Fruit fly (Drosophila melanogaster) whole organism, pupa: ENCODE data around the gene Ipk2.

Source experiments
- CG10348 ChIP-seq: fragments of 200-800 bp; sonication (Bioruptor generic); IDR thresholded peaks from 2 replicates; pipeline ENCODE4 v1.3.6; 2022; ENCODE audit warnings: missing biosample characterization, missing genetic modification characterization
- CG17806 ChIP-seq: fragments of 200-800 bp; sonication (Bioruptor generic); optimal IDR thresholded peaks from 2 replicates; lab custom pipeline; 2018; ENCODE audit warnings: missing biosample characterization, mild to moderate bottlenecking, missing genetic modification characterization, moderate library complexity
- CG4496 ChIP-seq: fragments of 200-800 bp; sonication (Bioruptor generic); IDR thresholded peaks from 3 replicates; pipeline ENCODE4 v1.3.6; 2022; ENCODE audit warnings: missing biosample characterization, missing genetic modification characterization
- CG8301 ChIP-seq: fragments of 200-800 bp; sonication (Bioruptor generic); optimal IDR thresholded peaks from 2 replicates; lab custom pipeline; 2018; ENCODE audit warnings: missing biosample characterization, mild to moderate bottlenecking, missing genetic modification characterization
- Pif1A ChIP-seq: fragments of 200-800 bp; sonication (Bioruptor generic); optimal IDR thresholded peaks from 3 replicates; lab custom pipeline; 2016; ENCODE audit warnings: missing biosample characterization, missing genetic modification characterization
- Snoo ChIP-seq: fragments of 200-800 bp; sonication (Bioruptor generic); optimal IDR thresholded peaks from 3 replicates; lab custom pipeline; 2017; ENCODE audit warnings: missing biosample characterization, mild to moderate bottlenecking, missing genetic modification characterization, inconsistent platforms

dm6 chr2L:527689-528088 is 46.4 kb downstream of the Ipk2 start:
- TF ChIP-seq Pif1A (no peak), Snoo (tag; lab: Kevin White, UChicago) (no peak), CG10348 (GFP tag; lab: Robert Waterston, UW) (no peak), CG8301 (tag; lab: Kevin White, UChicago) (no peak), CG17806 (tag; lab: Kevin White, UChicago) (no peak), CG4496 (GFP tag; lab: Robert Waterston, UW) (no peak)
